Worm (Caenorhabditis elegans) whole organism, L3 larva: Measurements from ENCODE around the gene pes-8.

Experiments
- R02D3.7 ChIP-seq: fragments of 150-350 bp; optimal IDR thresholded peaks from 2 replicates; lab custom pipeline; 2014; ENCODE audit warnings: missing biosample characterization, missing genetic modification characterization
- ZK546.5 ChIP-seq: sonication (generic microtip); optimal IDR thresholded peaks from 2 replicates; lab custom pipeline; 2017; ENCODE audit warnings: missing biosample characterization, missing genetic modification characterization
- aly-2 ChIP-seq: fragments of 150-350 bp; optimal IDR thresholded peaks from 2 replicates; lab custom pipeline; 2014; ENCODE audit warnings: missing biosample characterization, missing genetic modification characterization
- ama-1 ChIP-seq: fragments of 150-350 bp; optimal IDR thresholded peaks from 2 replicates; lab custom pipeline; 2018
- ceh-16 ChIP-seq: sonication (generic microtip); optimal IDR thresholded peaks from 2 replicates; lab custom pipeline; 2017; ENCODE audit warnings: missing biosample characterization, missing genetic modification characterization
- ceh-28 ChIP-seq: fragments of 150-350 bp; optimal IDR thresholded peaks from 2 replicates; lab custom pipeline; 2014; ENCODE audit warnings: missing biosample characterization, missing genetic modification reagents, missing genetic modification characterization
- ceh-82 ChIP-seq: fragments of 150-350 bp; optimal IDR thresholded peaks from 2 replicates; lab custom pipeline; 2014; ENCODE audit warnings: missing biosample characterization, missing genetic modification characterization
- ceh-9 ChIP-seq: sonication (generic microtip); optimal IDR thresholded peaks from 2 replicates; lab custom pipeline; 2018; ENCODE audit warnings: missing biosample characterization, missing genetic modification characterization
- daf-12 ChIP-seq: fragments of 150-350 bp; optimal IDR thresholded peaks from 2 replicates; lab custom pipeline; 2014; ENCODE audit warnings: missing biosample characterization, missing genetic modification reagents, missing genetic modification characterization
- egl-27 ChIP-seq: sonication (generic microtip); optimal IDR thresholded peaks from 4 replicates; lab custom pipeline; 2017; ENCODE audit warnings: missing biosample characterization, missing genetic modification reagents, missing genetic modification characterization
- egl-5 ChIP-seq: fragments of 150-350 bp; optimal IDR thresholded peaks from 2 replicates; lab custom pipeline; 2017; ENCODE audit warnings: missing biosample characterization, missing genetic modification reagents, missing genetic modification characterization, inconsistent platforms
- elt-1 ChIP-seq: fragments of 150-350 bp; optimal IDR thresholded peaks from 2 replicates; lab custom pipeline; 2014; ENCODE audit warnings: missing biosample characterization, missing genetic modification characterization
- elt-2 ChIP-seq: sonication (generic microtip); optimal IDR thresholded peaks from 2 replicates; lab custom pipeline; 2016; ENCODE audit warnings: missing genetic modification reagents, mild to moderate bottlenecking, missing genetic modification characterization, missing compliant biosample characterization
- elt-3 ChIP-seq, 3 experiments: fragments of 150-350 bp in 1 of 3; sonication (generic microtip) in 2 of 3; optimal IDR thresholded peaks; 2 replicates in 2 of 3; 4 replicates in 1 of 3; lab custom pipeline; 2014 to 2017; ENCODE audit warnings: missing biosample characterization in 3 of 3, missing genetic modification characterization in 3 of 3
- eor-1 ChIP-seq, 2 experiments: fragments of 150-350 bp; optimal IDR thresholded peaks; 2 replicates each; lab custom pipeline; 2014 to 2018; ENCODE audit warnings: missing biosample characterization in 2 of 2, missing genetic modification characterization in 2 of 2
- fkh-10 ChIP-seq: sonication (generic microtip); optimal IDR thresholded peaks from 2 replicates; lab custom pipeline; 2017; ENCODE audit warnings: missing biosample characterization, missing genetic modification reagents, missing genetic modification characterization
- fkh-2 ChIP-seq: fragments of 150-350 bp; optimal IDR thresholded peaks from 2 replicates; lab custom pipeline; 2014; ENCODE audit warnings: missing biosample characterization, missing genetic modification reagents, missing genetic modification characterization
- fos-1 ChIP-seq: fragments of 150-350 bp; optimal IDR thresholded peaks from 2 replicates; lab custom pipeline; 2014; ENCODE audit warnings: missing biosample characterization, missing genetic modification characterization
- hmg-11 ChIP-seq: sonication (generic microtip); optimal IDR thresholded peaks from 2 replicates; lab custom pipeline; 2016; ENCODE audit warnings: missing genetic modification characterization, missing compliant biosample characterization
- jun-1 ChIP-seq: fragments of 150-350 bp; optimal IDR thresholded peaks from 2 replicates; lab custom pipeline; 2014; ENCODE audit warnings: missing biosample characterization, missing genetic modification reagents, missing genetic modification characterization
- lin-15B ChIP-seq: fragments of 150-350 bp; optimal IDR thresholded peaks from 2 replicates; lab custom pipeline; 2014; ENCODE audit warnings: missing biosample characterization, missing genetic modification characterization
- lin-39 ChIP-seq: fragments of 150-350 bp; optimal IDR thresholded peaks from 2 replicates; lab custom pipeline; 2018; ENCODE audit warnings: missing biosample characterization, missing genetic modification reagents, missing genetic modification characterization
- lsy-12 ChIP-seq: sonication (generic microtip); optimal IDR thresholded peaks from 2 replicates; lab custom pipeline; 2016; ENCODE audit warnings: mild to moderate bottlenecking, missing genetic modification characterization, missing compliant biosample characterization
- mdl-1 ChIP-seq: fragments of 150-350 bp; optimal IDR thresholded peaks from 2 replicates; lab custom pipeline; 2014; ENCODE audit warnings: missing biosample characterization, missing genetic modification characterization
- mml-1 ChIP-seq: fragments of 150-350 bp; sonication (generic microtip); optimal IDR thresholded peaks from 3 replicates; lab custom pipeline; 2014; ENCODE audit warnings: missing biosample characterization, missing genetic modification characterization
- nfya-1 ChIP-seq: sonication (generic microtip); optimal IDR thresholded peaks from 2 replicates; lab custom pipeline; 2017; ENCODE audit warnings: missing genetic modification characterization, mild to moderate bottlenecking, missing compliant biosample characterization, antibody characterized with exemption, moderate library complexity; ENCODE audit not compliant: insufficient read depth
- nhr-12 ChIP-seq: fragments of 150-350 bp; optimal IDR thresholded peaks from 2 replicates; lab custom pipeline; 2014; ENCODE audit warnings: missing biosample characterization, missing genetic modification characterization
- nhr-23 ChIP-seq: fragments of 150-350 bp; optimal IDR thresholded peaks from 2 replicates; lab custom pipeline; 2014; ENCODE audit warnings: missing biosample characterization, missing genetic modification reagents, missing genetic modification characterization
- nhr-237 ChIP-seq: fragments of 150-350 bp; optimal IDR thresholded peaks from 2 replicates; lab custom pipeline; 2014; ENCODE audit warnings: missing biosample characterization, missing genetic modification characterization
- nhr-25 ChIP-seq: sonication (generic microtip); optimal IDR thresholded peaks from 2 replicates; lab custom pipeline; 2017; ENCODE audit warnings: missing biosample characterization, missing genetic modification characterization
- nhr-28 ChIP-seq: fragments of 150-350 bp; optimal IDR thresholded peaks from 2 replicates; lab custom pipeline; 2014; ENCODE audit warnings: missing biosample characterization, missing genetic modification characterization
- nhr-43 ChIP-seq: sonication (generic microtip); optimal IDR thresholded peaks from 2 replicates; lab custom pipeline; 2016; ENCODE audit warnings: mild to moderate bottlenecking, missing genetic modification characterization, missing compliant biosample characterization; ENCODE audit not compliant: poor library complexity, severe bottlenecking
- nhr-67 ChIP-seq: fragments of 150-350 bp; optimal IDR thresholded peaks from 2 replicates; lab custom pipeline; 2014; ENCODE audit warnings: missing biosample characterization, missing genetic modification characterization
- nhr-76 ChIP-seq: fragments of 150-350 bp; sonication (generic microtip); optimal IDR thresholded peaks from 5 replicates; lab custom pipeline; 2014; ENCODE audit warnings: missing biosample characterization, missing genetic modification characterization
- nhr-77 ChIP-seq: fragments of 150-350 bp; optimal IDR thresholded peaks from 2 replicates; lab custom pipeline; 2014; ENCODE audit warnings: missing biosample characterization, missing genetic modification characterization
- pha-4 ChIP-seq: fragments of 150-350 bp; optimal IDR thresholded peaks from 2 replicates; lab custom pipeline; 2014; ENCODE audit warnings: missing biosample characterization, missing genetic modification reagents, missing genetic modification characterization
- pqm-1 ChIP-seq: fragments of 150-350 bp; optimal IDR thresholded peaks from 2 replicates; lab custom pipeline; 2017; ENCODE audit warnings: missing biosample characterization, missing genetic modification characterization, inconsistent platforms
- sea-2 ChIP-seq: fragments of 150-350 bp; sonication (generic microtip); optimal IDR thresholded peaks from 4 replicates; lab custom pipeline; 2014; ENCODE audit warnings: missing biosample characterization, missing genetic modification reagents, missing genetic modification characterization
- skn-1 ChIP-seq: fragments of 150-350 bp; optimal IDR thresholded peaks from 2 replicates; lab custom pipeline; 2014; ENCODE audit warnings: missing biosample characterization, missing genetic modification characterization
- snpc-4 ChIP-seq: fragments of 150-350 bp; optimal IDR thresholded peaks from 2 replicates; lab custom pipeline; 2014; ENCODE audit warnings: missing biosample characterization, missing genetic modification characterization
- tbx-2 ChIP-seq: sonication (generic microtip); optimal IDR thresholded peaks from 2 replicates; lab custom pipeline; 2016; ENCODE audit warnings: mild to moderate bottlenecking, missing genetic modification characterization, missing compliant biosample characterization
- unc-39 ChIP-seq: sonication (generic microtip); optimal IDR thresholded peaks from 4 replicates; lab custom pipeline; 2017; ENCODE audit warnings: missing biosample characterization, missing genetic modification characterization
- unc-62 ChIP-seq: fragments of 150-350 bp; sonication (generic microtip); optimal IDR thresholded peaks from 4 replicates; lab custom pipeline; 2014; ENCODE audit warnings: missing biosample characterization, missing genetic modification reagents, missing genetic modification characterization
- zag-1 ChIP-seq: fragments of 150-350 bp; optimal IDR thresholded peaks from 2 replicates; lab custom pipeline; 2014; ENCODE audit warnings: missing biosample characterization, missing genetic modification characterization
- ztf-11 ChIP-seq: fragments of 150-350 bp; optimal IDR thresholded peaks from 2 replicates; lab custom pipeline; 2014; ENCODE audit warnings: missing biosample characterization, missing genetic modification characterization
- ztf-4 ChIP-seq: fragments of 150-350 bp; optimal IDR thresholded peaks from 2 replicates; lab custom pipeline; 2014; ENCODE audit warnings: missing biosample characterization, missing genetic modification characterization

Gene pes-8

ce11 chrX:9225273-9225672, 26.3 kb upstream of the pes-8 start:
- TF ChIP-seq ceh-9 (tag; lab: Kevin White, UChicago) (no peak), egl-5 (no peak), nhr-25 (tag; lab: Kevin White, UChicago) (peak; percentile 68), snpc-4 (tag; lab: Kevin White, UChicago) (no peak), elt-1 (tag; lab: Kevin White, UChicago) (peak; percentile 1), hmg-11 (tag; lab: Kevin White, UChicago) (peak; percentile 19), pha-4 (tag; lab: Kevin White, UChicago) (peak; percentile 69), pqm-1 (peak; percentile 45), lin-15B (no peak), elt-2 (tag; lab: Kevin White, UChicago) (peak; percentile 60), egl-27 (tag; lab: Kevin White, UChicago) (peak; percentile 53), jun-1 (tag; lab: Kevin White, UChicago) (peak; percentile 14), lsy-12 (tag; lab: Kevin White, UChicago) (peak; percentile 15), sea-2 (GFP tag; lab: Kevin White, UChicago) (no peak), ztf-11 (no peak), nhr-43 (tag; lab: Kevin White, UChicago) (peak; percentile 20), nhr-23 (tag; lab: Kevin White, UChicago) (peak; percentile 11), R02D3.7 (no peak)

- no peak for TF ChIP-seq ztf-11
- no peak for TF ChIP-seq aly-2 (tag; lab: Kevin White, UChicago)
- TF ChIP-seq lsy-12 (tag; lab: Kevin White, UChicago): no peak
- no peak for TF ChIP-seq mdl-1 (tag; lab: Kevin White, UChicago)
- TF ChIP-seq fos-1 (tag; lab: Kevin White, UChicago): no peak
- peak; percentile 55 for TF ChIP-seq nhr-23 (tag; lab: Kevin White, UChicago)
- no peak for TF ChIP-seq nhr-28
- TF ChIP-seq nfya-1 (tag; lab: Kevin White, UChicago): no peak
- no peak for TF ChIP-seq nhr-67
- no peak for TF ChIP-seq unc-62 (GFP tag; lab: Kevin White, UChicago)
- no peak for TF ChIP-seq nhr-76
- TF ChIP-seq pha-4 (tag; lab: Kevin White, UChicago): peak; percentile 11
These were observed 24.7 kb upstream of the pes-8 start for ce11 chrX:9226904-9227303.

- TF ChIP-seq sea-2 (GFP tag; lab: Kevin White, UChicago) (no peak), unc-62 (GFP tag; lab: Kevin White, UChicago) (no peak), ceh-82 (tag; lab: Kevin White, UChicago) (no peak), skn-1 (tag; lab: Kevin White, UChicago) (no peak), mml-1 (no peak), nhr-237 (tag; lab: Kevin White, UChicago) (no peak), pha-4 (tag; lab: Kevin White, UChicago) (no peak), nfya-1 (tag; lab: Kevin White, UChicago) (no peak), aly-2 (tag; lab: Kevin White, UChicago) (no peak), tbx-2 (tag; lab: Kevin White, UChicago) (no peak), fkh-10 (GFP tag; lab: Kevin White, UChicago) (no peak), ceh-9 (tag; lab: Kevin White, UChicago) (no peak), daf-12 (tag; lab: Kevin White, UChicago) (no peak), hmg-11 (tag; lab: Kevin White, UChicago) (no peak), lsy-12 (tag; lab: Kevin White, UChicago) (no peak), nhr-76 (no peak), R02D3.7 (no peak), pqm-1 (no peak), nhr-67 (no peak), ama-1 (lab: Kevin White, UChicago) (no peak), elt-3 (tag; optimal IDR thresholded peaks at IDR 0.05; lab: Kevin White, UChicago) (peak in 1 of 3 experiments; percentile 21), snpc-4 (tag; lab: Kevin White, UChicago) (no peak), ceh-16 (no peak), fkh-2 (tag; lab: Kevin White, UChicago) (no peak), ztf-4 (no peak), jun-1 (tag; lab: Kevin White, UChicago) (no peak), nhr-12 (tag; lab: Kevin White, UChicago) (no peak), egl-5 (peak; percentile 55), mdl-1 (tag; lab: Kevin White, UChicago) (no peak), nhr-43 (tag; lab: Kevin White, UChicago) (no peak), lin-15B (no peak), nhr-28 (no peak), ZK546.5 (tag; lab: Kevin White, UChicago) (no peak), elt-1 (tag; lab: Kevin White, UChicago) (peak; percentile 86), egl-27 (tag; lab: Kevin White, UChicago) (no peak), ceh-28 (tag; lab: Kevin White, UChicago) (peak; percentile 27), nhr-25 (tag; lab: Kevin White, UChicago) (peak; percentile 44), zag-1 (tag; lab: Kevin White, UChicago) (no peak), lin-39 (tag; lab: Kevin White, UChicago) (no peak), eor-1 (tag; optimal IDR thresholded peaks at IDR 0.05; lab: Kevin White, UChicago) (no peak), nhr-23 (tag; lab: Kevin White, UChicago) (peak; percentile 75), elt-2 (tag; lab: Kevin White, UChicago) (no peak), nhr-77 (no peak), unc-39 (tag; lab: Kevin White, UChicago) (no peak), ztf-11 (no peak)
These were observed 23.1 kb upstream of the pes-8 start for ce11 chrX:9228441-9228840.
